Worm (Caenorhabditis elegans) whole organism, young adult: Measurements from ENCODE around the gene col-36.
A peak's percentile ranks its signal among the peaks of the same experiment; 100 is the strongest.

Source experiments
- B0035.1 ChIP-seq: sonication (generic microtip); optimal IDR thresholded peaks from 2 replicates; lab custom pipeline; 2016; ENCODE audit warnings: missing genetic modification characterization, mild to moderate bottlenecking, missing compliant biosample characterization, missing genotype, missing genetic modification reagents
- B0261.1 ChIP-seq: sonication (generic microtip); optimal IDR thresholded peaks from 2 replicates; lab custom pipeline; 2016; ENCODE audit warnings: mild to moderate bottlenecking, missing genetic modification characterization, moderate library complexity, missing compliant biosample characterization
- B0336.3 ChIP-seq: fragments of 200-800 bp; sonication (Bioruptor generic); IDR thresholded peaks from 2 replicates; pipeline ENCODE4 v1.3.6; 2022; ENCODE audit warnings: missing genetic modification characterization, missing compliant biosample characterization
- T07F8.4 ChIP-seq: sonication (generic microtip); optimal IDR thresholded peaks from 2 replicates; lab custom pipeline; 2016; ENCODE audit warnings: mild to moderate bottlenecking, missing genetic modification characterization, moderate library complexity, missing compliant biosample characterization
- Y53G8AR.9 ChIP-seq: fragments of 200-800 bp; sonication (Bioruptor generic); conservative IDR thresholded peaks from 2 replicates; pipeline ENCODE4 v1.3.6; 2022; ENCODE audit warnings: missing genetic modification reagents, missing genetic modification characterization, missing compliant biosample characterization
- Y56A3A.18 ChIP-seq: fragments of 200-800 bp; sonication (Bioruptor generic); IDR thresholded peaks from 2 replicates; pipeline ENCODE4 v1.3.6; 2022; ENCODE audit warnings: missing genetic modification reagents, missing genetic modification characterization, missing compliant biosample characterization
- Y95B8A.8 ChIP-seq: fragments of 200-800 bp; sonication (Bioruptor generic); IDR thresholded peaks from 2 replicates; pipeline ENCODE4 v1.3.6; 2022; ENCODE audit warnings: missing genetic modification reagents, missing genetic modification characterization, missing compliant biosample characterization
- akir-1 ChIP-seq: fragments of 200-800 bp; sonication (Bioruptor generic); optimal IDR thresholded peaks from 2 replicates; lab custom pipeline; 2018; ENCODE audit warnings: mild to moderate bottlenecking, missing genetic modification characterization, moderate library complexity, missing compliant biosample characterization
- aptf-3 ChIP-seq: fragments of 200-800 bp; sonication (Bioruptor generic); IDR thresholded peaks from 2 replicates; pipeline ENCODE4 v1.3.6; 2022; ENCODE audit warnings: missing genetic modification characterization, missing compliant biosample characterization
- attf-3 ChIP-seq: fragments of 200-800 bp; sonication (Bioruptor generic); conservative IDR thresholded peaks from 2 replicates; pipeline ENCODE4 v1.3.6; 2022; ENCODE audit warnings: missing genetic modification reagents, missing genetic modification characterization, missing compliant biosample characterization
- attf-6 ChIP-seq: fragments of 200-800 bp; sonication (Bioruptor generic); IDR thresholded peaks from 2 replicates; pipeline ENCODE4 v1.3.6; 2022; ENCODE audit warnings: missing genetic modification reagents, missing genetic modification characterization, missing compliant biosample characterization
- bed-1 ChIP-seq: fragments of 200-800 bp; sonication (Bioruptor generic); IDR thresholded peaks from 2 replicates; pipeline ENCODE4 v1.3.6; 2022; ENCODE audit warnings: missing genetic modification reagents, missing genetic modification characterization, missing compliant biosample characterization
- cebp-1 ChIP-seq, 2 experiments: fragments of 200-800 bp in 1 of 2; sonication (Bioruptor generic) in 1 of 2; sonication (generic microtip) in 1 of 2; IDR thresholded peaks in 1 of 2; optimal IDR thresholded peaks in 1 of 2; 2 replicates each; pipeline versions ENCODE4 v1.3.6 to Lab custom; 2017 to 2022; ENCODE audit warnings: missing compliant biosample characterization in 2 of 2, missing genetic modification characterization in 2 of 2, mild to moderate bottlenecking in 1 of 2, missing genetic modification reagents in 1 of 2, moderate library complexity in 1 of 2
- ceh-40 ChIP-seq: fragments of 200-800 bp; sonication (Bioruptor generic); IDR thresholded peaks from 2 replicates; pipeline ENCODE4 v1.3.6; 2022; ENCODE audit warnings: missing genetic modification characterization, missing compliant biosample characterization
- ceh-79 ChIP-seq: sonication (generic microtip); optimal IDR thresholded peaks from 2 replicates; lab custom pipeline; 2017; ENCODE audit warnings: mild to moderate bottlenecking, missing genetic modification characterization, missing compliant biosample characterization
- ceh-91 ChIP-seq: fragments of 200-800 bp; sonication (Bioruptor generic); IDR thresholded peaks from 2 replicates; pipeline ENCODE4 v1.3.6; 2022; ENCODE audit warnings: missing genetic modification reagents, missing genetic modification characterization, missing compliant biosample characterization
- die-1 ChIP-seq: sonication (generic microtip); optimal IDR thresholded peaks from 2 replicates; lab custom pipeline; 2016; ENCODE audit warnings: missing genotype, mild to moderate bottlenecking, missing genetic modification characterization, missing compliant biosample characterization
- dox-1 ChIP-seq: fragments of 200-800 bp; sonication (Bioruptor generic); IDR thresholded peaks from 2 replicates; pipeline ENCODE4 v1.3.6; 2022; ENCODE audit warnings: missing genetic modification reagents, missing genetic modification characterization, missing compliant biosample characterization
- dpl-1 ChIP-seq: fragments of 150-350 bp; optimal IDR thresholded peaks from 2 replicates; lab custom pipeline; 2014; ENCODE audit warnings: missing biosample characterization, missing genetic modification reagents, missing genetic modification characterization
- egl-18 ChIP-seq: fragments of 200-800 bp; sonication (Bioruptor generic); IDR thresholded peaks from 2 replicates; pipeline ENCODE4 v1.3.6; 2022; ENCODE audit warnings: missing genetic modification reagents, missing genetic modification characterization, missing compliant biosample characterization
- egrh-3 ChIP-seq: fragments of 200-800 bp; sonication (Bioruptor generic); IDR thresholded peaks from 2 replicates; pipeline ENCODE4 v1.3.6; 2022; ENCODE audit warnings: missing genetic modification reagents, missing genetic modification characterization, missing compliant biosample characterization
- gei-17 ChIP-seq: fragments of 200-800 bp; sonication (Bioruptor generic); optimal IDR thresholded peaks from 2 replicates; lab custom pipeline; 2018; ENCODE audit warnings: mild to moderate bottlenecking, missing genetic modification characterization, missing compliant biosample characterization
- him-1 ChIP-seq: sonication (generic microtip); optimal IDR thresholded peaks from 2 replicates; lab custom pipeline; 2016; ENCODE audit warnings: missing genotype, missing genetic modification reagents, missing genetic modification characterization, missing compliant biosample characterization
- hlh-12 ChIP-seq: sonication (generic microtip); optimal IDR thresholded peaks from 2 replicates; lab custom pipeline; 2016; ENCODE audit warnings: missing genetic modification characterization, missing compliant biosample characterization
- hmg-1.2 ChIP-seq: fragments of 200-800 bp; sonication (Bioruptor generic); IDR thresholded peaks from 2 replicates; pipeline ENCODE4 v1.3.6; 2022; ENCODE audit warnings: missing genetic modification reagents, missing genetic modification characterization, missing compliant biosample characterization
- hrde-1 ChIP-seq: sonication (generic microtip); optimal IDR thresholded peaks from 2 replicates; lab custom pipeline; 2016; ENCODE audit warnings: missing genetic modification characterization, mild to moderate bottlenecking, missing compliant biosample characterization, moderate library complexity, missing genotype, missing genetic modification reagents, borderline replicate concordance
- lin-54 ChIP-seq: fragments of 200-800 bp; sonication (Bioruptor generic); optimal IDR thresholded peaks from 2 replicates; lab custom pipeline; 2018; ENCODE audit warnings: mild to moderate bottlenecking, missing genetic modification characterization, missing compliant biosample characterization
- lsl-1 ChIP-seq: fragments of 200-800 bp; sonication (Bioruptor generic); optimal IDR thresholded peaks from 2 replicates; lab custom pipeline; 2018; ENCODE audit warnings: mild to moderate bottlenecking, missing genetic modification characterization, moderate library complexity, missing compliant biosample characterization
- lsy-27 ChIP-seq: sonication (generic microtip); optimal IDR thresholded peaks from 2 replicates; lab custom pipeline; 2017; ENCODE audit warnings: missing genetic modification characterization, mild to moderate bottlenecking, missing compliant biosample characterization, antibody characterized with exemption, missing genotype, borderline replicate concordance; ENCODE audit not compliant: insufficient read depth
- madf-6 ChIP-seq: fragments of 200-800 bp; sonication (Bioruptor generic); IDR thresholded peaks from 2 replicates; pipeline ENCODE4 v1.3.6; 2022; ENCODE audit warnings: missing genetic modification reagents, missing genetic modification characterization, missing compliant biosample characterization
- mel-28 ChIP-seq: sonication (generic microtip); optimal IDR thresholded peaks from 2 replicates; lab custom pipeline; 2016; ENCODE audit warnings: borderline replicate concordance, mild to moderate bottlenecking, missing genetic modification characterization, missing compliant biosample characterization
- mxl-1 ChIP-seq: sonication (generic microtip); optimal IDR thresholded peaks from 2 replicates; lab custom pipeline; 2016; ENCODE audit warnings: missing genetic modification characterization, missing compliant biosample characterization
- nfya-1 ChIP-seq: sonication (generic microtip); optimal IDR thresholded peaks from 2 replicates; lab custom pipeline; 2017; ENCODE audit warnings: antibody characterized with exemption, missing compliant biosample characterization, missing genetic modification characterization, borderline replicate concordance; ENCODE audit not compliant: insufficient read depth
- nhr-120 ChIP-seq: fragments of 200-800 bp; sonication (Bioruptor generic); IDR thresholded peaks from 2 replicates; pipeline ENCODE4 v1.3.6; 2022; ENCODE audit warnings: missing genetic modification characterization, missing compliant biosample characterization
- nhr-179 ChIP-seq: sonication (generic microtip); optimal IDR thresholded peaks from 2 replicates; lab custom pipeline; 2016; ENCODE audit warnings: mild to moderate bottlenecking, missing genetic modification characterization, missing compliant biosample characterization
- nhr-80 ChIP-seq: sonication (generic microtip); optimal IDR thresholded peaks from 2 replicates; lab custom pipeline; 2016; ENCODE audit warnings: missing genetic modification characterization, missing compliant biosample characterization
- pha-4 ChIP-seq: fragments of 150-350 bp; sonication (generic microtip); optimal IDR thresholded peaks from 2 replicates; lab custom pipeline; 2014; ENCODE audit warnings: missing biosample characterization, missing genetic modification reagents, missing genetic modification characterization
- rpc-1 ChIP-seq, 2 experiments: fragments of 150-350 bp in 1 of 2; sonication (generic microtip) in 1 of 2; optimal IDR thresholded peaks; 2 replicates each; lab custom pipeline; 2014 to 2018; ENCODE audit warnings: missing biosample characterization in 1 of 2, missing genetic modification characterization in 1 of 2, missing genetic modification reagents in 1 of 2, missing genotype in 1 of 2
- sdz-38 ChIP-seq: sonication (generic microtip); optimal IDR thresholded peaks from 2 replicates; lab custom pipeline; 2016; ENCODE audit warnings: missing genotype, missing genetic modification characterization, missing compliant biosample characterization
- sea-2 ChIP-seq: fragments of 200-800 bp; sonication (Bioruptor generic); IDR thresholded peaks from 2 replicates; pipeline ENCODE4 v1.3.6; 2022; ENCODE audit warnings: missing genetic modification characterization, missing compliant biosample characterization
- snpc-1.3 ChIP-seq: sonication (generic microtip); optimal IDR thresholded peaks from 2 replicates; lab custom pipeline; 2017; ENCODE audit warnings: missing genetic modification characterization, mild to moderate bottlenecking, missing compliant biosample characterization, antibody characterized with exemption, moderate library complexity, missing genotype, missing genetic modification reagents; ENCODE audit not compliant: insufficient read depth
- snpc-3.4 ChIP-seq: sonication (generic microtip); optimal IDR thresholded peaks from 2 replicates; lab custom pipeline; 2017; ENCODE audit warnings: missing genetic modification characterization, mild to moderate bottlenecking, missing compliant biosample characterization, antibody characterized with exemption, moderate library complexity, missing genotype, missing genetic modification reagents
- somi-1 ChIP-seq: fragments of 200-800 bp; sonication (Bioruptor generic); optimal IDR thresholded peaks from 2 replicates; lab custom pipeline; 2018; ENCODE audit warnings: mild to moderate bottlenecking, missing genetic modification characterization, missing compliant biosample characterization
- sptf-2 ChIP-seq: fragments of 200-800 bp; sonication (Bioruptor generic); optimal IDR thresholded peaks from 2 replicates; lab custom pipeline; 2018; ENCODE audit warnings: mild to moderate bottlenecking, missing genetic modification characterization, missing compliant biosample characterization
- tlf-1 ChIP-seq: fragments of 200-800 bp; sonication (Bioruptor generic); optimal IDR thresholded peaks from 2 replicates; lab custom pipeline; 2018; ENCODE audit warnings: mild to moderate bottlenecking, missing genetic modification characterization, missing compliant biosample characterization
- unc-130 ChIP-seq: sonication (generic microtip); optimal IDR thresholded peaks from 2 replicates; lab custom pipeline; 2016; ENCODE audit warnings: missing genetic modification reagents, missing genetic modification characterization, missing compliant biosample characterization

The col-36 gene

ce11 chrII:7200051-7200599 is 31.5 kb upstream of the col-36 start, which contains the start of gene pcrg-1 (continued):
- TF ChIP-seq T07F8.4 (tag; lab: Kevin White, UChicago) (peak; percentile 80), snpc-1.3 (tag; lab: Kevin White, UChicago) (peak; percentile 79), mel-28 (tag; lab: Kevin White, UChicago) (no peak), cebp-1 (GFP tag; IDR thresholded peaks at IDR 0.05; lab: Robert Waterston, UW) (peak; percentile 22; the same call in 1 of the 2 replicates), cebp-1 (tag; optimal IDR thresholded peaks at IDR 0.05; lab: Kevin White, UChicago) (no peak), attf-3 (GFP tag; lab: Robert Waterston, UW) (peak; percentile 64), rpc-1 (optimal IDR thresholded peaks at IDR 0.05; lab: Kevin White, UChicago) (peak; percentile 87), rpc-1 (tag; optimal IDR thresholded peaks at IDR 0.05; lab: Kevin White, UChicago) (peak; percentile 84), somi-1 (GFP tag; lab: Kevin White, UChicago) (peak; percentile 80), ceh-91 (GFP tag; lab: Robert Waterston, UW) (0 out of 2 replicates have a peak, but pooled peaks have one; percentile 41), gei-17 (GFP tag; lab: Kevin White, UChicago) (no peak), B0336.3 (peak; percentile 89), die-1 (tag; lab: Kevin White, UChicago) (peak; percentile 91), lsl-1 (GFP tag; lab: Kevin White, UChicago) (peak; percentile 70), nhr-80 (tag; lab: Kevin White, UChicago) (peak; percentile 45), dox-1 (GFP tag; lab: Robert Waterston, UW) (peak; percentile 90), dpl-1 (GFP tag; lab: Kevin White, UChicago) (no peak), sea-2 (peak; percentile 72; the same call in 1 of the 2 replicates), snpc-3.4 (peak; percentile 90), tlf-1 (peak; percentile 82), Y56A3A.18 (peak; percentile 82; the same call in 1 of the 2 replicates), egl-18 (GFP tag; lab: Robert Waterston, UW) (peak; percentile 64; the same call in 1 of the 2 replicates), bed-1 (GFP tag; lab: Robert Waterston, UW) (peak; percentile 80; the same call in 1 of the 2 replicates), mxl-1 (peak; percentile 80), egrh-3 (GFP tag; lab: Robert Waterston, UW) (peak; percentile 58; the same call in 1 of the 2 replicates), hlh-12 (tag; lab: Kevin White, UChicago) (peak; percentile 11), sptf-2 (GFP tag; lab: Kevin White, UChicago) (peak; percentile 82), hrde-1 (tag; lab: Kevin White, UChicago) (peak; percentile 30), hmg-1.2 (GFP tag; lab: Robert Waterston, UW) (peak; percentile 92), B0035.1 (tag; lab: Kevin White, UChicago) (peak; percentile 16), nfya-1 (tag; lab: Kevin White, UChicago) (no peak), him-1 (tag; lab: Kevin White, UChicago) (peak; percentile 63), aptf-3 (0 out of 2 replicates have a peak, but pooled peaks have one; percentile 73), attf-6 (peak; percentile 88), unc-130 (GFP tag; lab: Kevin White, UChicago) (no peak), sdz-38 (tag; lab: Kevin White, UChicago) (peak; percentile 28), ceh-40 (peak; percentile 86), lsy-27 (tag; lab: Kevin White, UChicago) (peak; percentile 50), Y53G8AR.9 (GFP tag; lab: Robert Waterston, UW) (peak; percentile 80), B0261.1 (tag; lab: Kevin White, UChicago) (peak; percentile 73), ceh-79 (peak; percentile 89), pha-4 (tag; lab: Kevin White, UChicago) (no peak), nhr-179 (no peak), nhr-120 (GFP tag; lab: Robert Waterston, UW) (0 out of 2 replicates have a peak, but pooled peaks have one; percentile 35), Y95B8A.8 (GFP tag; lab: Robert Waterston, UW) (peak; percentile 51; the same call in 1 of the 2 replicates), madf-6 (peak; percentile 81), akir-1 (GFP tag; lab: Kevin White, UChicago) (peak; percentile 36), lin-54 (GFP tag; lab: Kevin White, UChicago) (peak; percentile 76)
